Fruit fly (Drosophila melanogaster): Measurements from ENCODE around the gene Ugt37D1.

The Ugt37D1 gene

DNA sequence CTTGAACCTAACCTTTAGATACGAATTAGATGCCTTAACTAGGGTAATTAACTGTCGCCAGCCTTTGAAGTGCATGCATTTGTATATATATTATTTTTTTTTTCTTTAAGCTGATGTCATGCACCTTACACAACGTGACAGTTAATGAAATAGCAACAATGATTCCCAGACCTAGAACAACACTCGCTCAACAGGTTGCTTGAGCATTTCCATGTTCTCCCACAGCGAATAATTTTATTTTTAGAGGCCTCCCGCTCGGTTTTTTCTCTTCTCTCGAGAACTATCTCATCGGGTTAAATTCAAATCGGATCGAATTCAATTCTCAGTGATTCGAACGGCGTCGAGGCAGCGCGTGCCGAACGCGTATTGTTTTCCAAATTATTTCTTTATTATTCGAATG, at the start of gene Ugt37D1:
Gene Ugt37D1, plus strand, starts transcription at position 321 of the 400 bp plus-strand sequence.
- TF ChIP-seq pad (GFP tag; optimal IDR thresholded peaks at IDR 0.05) (no peak), CG11617 (GFP tag; optimal IDR thresholded peaks at IDR 0.05) (no peak), CG5204 (GFP tag; optimal IDR thresholded peaks at IDR 0.05) (no peak), CG12768 (GFP tag; optimal IDR thresholded peaks at IDR 0.05) (no peak), Mnt (GFP tag; optimal IDR thresholded peaks at IDR 0.05) (peak; percentile 7), cnc (optimal IDR thresholded peaks at IDR 0.05) (peak in 1 of 2 experiments; percentile 42), kay (GFP tag; ENCODE audit: borderline replicate concordance) (peak; percentile 90), Hr96 (GFP tag; optimal IDR thresholded peaks at IDR 0.05) (no peak), ovo (GFP tag; optimal IDR thresholded peaks at IDR 0.05) (no peak), CG7045 (GFP tag; optimal IDR thresholded peaks at IDR 0.05) (peak; percentile 11), CG33017 (tag; optimal IDR thresholded peaks at IDR 0.05) (peak; percentile 33), Clk (GFP tag; optimal IDR thresholded peaks at IDR 0.05) (no peak), CG7101 (tag; optimal IDR thresholded peaks at IDR 0.05) (no peak), Crg-1 (GFP tag; optimal IDR thresholded peaks at IDR 0.05) (no peak)

dm6 chr2L:16752340-16752739, 46.5 kb upstream of the Ugt37D1 start:
- TF ChIP-seq tj (GFP tag; optimal IDR thresholded peaks at IDR 0.05) (peak; percentile 59), CG12768 (GFP tag; optimal IDR thresholded peaks at IDR 0.05) (no peak)

DNA sequence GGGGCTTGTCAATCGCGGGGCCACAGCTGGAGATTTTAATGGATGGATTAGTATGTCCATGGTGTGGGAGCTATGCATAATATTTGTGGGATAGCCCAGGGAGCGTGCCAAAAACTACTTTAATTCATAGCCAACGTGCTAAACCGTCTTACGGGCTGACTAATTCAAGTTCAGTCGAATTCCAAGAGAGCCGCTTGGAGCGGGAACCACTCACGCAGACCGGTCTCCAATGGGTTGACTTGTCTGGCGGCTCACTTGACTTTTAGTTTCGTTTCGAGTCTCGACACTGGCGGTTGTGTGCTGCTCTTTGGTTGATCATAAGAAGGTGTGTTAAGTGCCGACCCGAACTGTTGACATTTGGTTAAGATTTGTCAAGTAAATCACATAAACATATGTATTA, 44.8 kb upstream of the Ugt37D1 start, which contains the start of gene yellow-b:
Gene yellow-b, plus strand, starts transcription at position 263 of the 400 bp plus-strand sequence.
- TF ChIP-seq CG7101 (tag; optimal IDR thresholded peaks at IDR 0.05) (no peak), Clk (GFP tag; optimal IDR thresholded peaks at IDR 0.05) (no peak), tj (GFP tag; optimal IDR thresholded peaks at IDR 0.05) (no peak), bab1 (GFP tag; optimal IDR thresholded peaks at IDR 0.05) (no peak), cic (GFP tag; optimal IDR thresholded peaks at IDR 0.05) (no peak), cnc (optimal IDR thresholded peaks at IDR 0.05) (no peak), CG5204 (GFP tag; optimal IDR thresholded peaks at IDR 0.05) (no peak), kay (GFP tag; ENCODE audit: borderline replicate concordance) (no peak), Crg-1 (GFP tag; optimal IDR thresholded peaks at IDR 0.05) (no peak), pad (GFP tag; optimal IDR thresholded peaks at IDR 0.05) (no peak), Mnt (GFP tag; optimal IDR thresholded peaks at IDR 0.05) (no peak), CG12768 (GFP tag; optimal IDR thresholded peaks at IDR 0.05) (no peak), ovo (GFP tag; optimal IDR thresholded peaks at IDR 0.05) (no peak), CG7045 (GFP tag; optimal IDR thresholded peaks at IDR 0.05) (no peak), CG11617 (GFP tag; optimal IDR thresholded peaks at IDR 0.05) (no peak), CG14711 (tag; optimal IDR thresholded peaks at IDR 0.05) (no peak), Hr96 (GFP tag; optimal IDR thresholded peaks at IDR 0.05) (no peak)

DNA sequence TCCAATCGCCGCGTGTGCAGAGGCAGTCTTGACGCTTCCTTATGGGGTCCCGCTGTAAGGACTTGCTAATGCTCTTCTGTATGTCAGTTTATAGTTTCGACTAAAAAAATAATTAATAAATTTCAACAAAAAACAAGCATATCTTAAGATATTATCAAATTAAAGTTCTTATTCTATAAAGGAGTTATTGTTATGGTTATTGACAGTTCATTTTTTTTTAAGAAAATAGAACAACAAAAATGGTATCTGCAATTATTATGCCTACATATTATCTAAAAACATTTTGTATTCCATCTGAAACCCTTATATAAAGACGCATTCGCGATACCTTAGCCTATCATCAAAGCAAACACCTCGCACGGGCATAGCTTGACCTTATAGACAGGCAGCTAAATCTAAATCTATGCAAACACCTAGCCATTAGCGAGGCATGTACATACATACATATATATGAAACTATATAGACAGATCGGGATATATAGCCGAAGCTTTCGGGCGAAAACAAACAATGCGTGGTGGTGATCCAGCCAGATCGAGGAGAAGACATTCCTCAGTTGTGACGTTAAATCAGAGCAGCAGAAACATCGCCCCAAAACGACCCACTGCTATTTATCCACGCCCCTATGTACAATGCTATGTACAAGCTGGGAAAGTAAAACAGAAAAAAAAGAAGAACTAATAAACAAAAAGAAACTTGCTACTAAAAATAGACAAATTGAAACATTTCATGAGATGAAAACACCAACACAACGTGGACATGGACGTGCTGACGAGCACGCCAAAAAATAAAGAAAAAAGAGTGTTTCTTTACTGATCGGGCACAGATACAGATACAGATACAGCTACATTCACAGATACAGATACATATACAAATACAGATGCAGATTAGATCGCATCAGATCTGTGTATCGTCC, 38.1 kb upstream of the Ugt37D1 start, which contains the start of gene ppk17:
Gene ppk17, minus strand, starts transcription at position 51 of the 914 bp plus-strand sequence.
- TF ChIP-seq kay (GFP tag; ENCODE audit: borderline replicate concordance) = peak; percentile 32
- no peak for TF ChIP-seq Clk (GFP tag; optimal IDR thresholded peaks at IDR 0.05)

DNA sequence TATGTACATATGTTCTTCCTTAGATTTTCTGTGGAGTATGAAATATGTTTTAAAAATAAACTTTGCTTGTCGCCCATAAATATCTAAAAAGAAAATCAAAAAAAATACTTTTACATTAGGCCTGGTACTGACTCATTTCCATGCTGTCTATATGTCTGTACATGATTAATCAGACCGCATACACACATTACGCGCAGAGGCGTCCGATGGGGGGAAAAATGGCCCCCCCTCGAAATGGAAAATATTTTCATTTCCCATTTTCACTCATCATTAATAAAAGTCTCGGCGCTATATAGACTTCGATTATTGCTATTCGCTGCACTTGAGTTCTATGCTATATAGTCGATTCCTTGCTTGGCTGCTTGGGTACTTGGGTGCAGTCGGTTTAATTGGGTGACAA, 36.9 kb upstream of the Ugt37D1 start:
- TF ChIP-seq Crg-1 (GFP tag; optimal IDR thresholded peaks at IDR 0.05) = no peak
- no peak for TF ChIP-seq kay (GFP tag; ENCODE audit: borderline replicate concordance)
- TF ChIP-seq cic (GFP tag; optimal IDR thresholded peaks at IDR 0.05) = no peak
- TF ChIP-seq Mnt (GFP tag; optimal IDR thresholded peaks at IDR 0.05) = no peak
- no peak for TF ChIP-seq CG7101 (tag; optimal IDR thresholded peaks at IDR 0.05)
- TF ChIP-seq Hr96 (GFP tag; optimal IDR thresholded peaks at IDR 0.05) = no peak
- TF ChIP-seq toe (GFP tag; optimal IDR thresholded peaks at IDR 0.05) = no peak
- no peak for TF ChIP-seq CG11617 (GFP tag; optimal IDR thresholded peaks at IDR 0.05)
- TF ChIP-seq Clk (GFP tag; optimal IDR thresholded peaks at IDR 0.05) = no peak
- no peak for TF ChIP-seq CG7045 (GFP tag; optimal IDR thresholded peaks at IDR 0.05)

- no peak for TF ChIP-seq cic (GFP tag; optimal IDR thresholded peaks at IDR 0.05)
- no peak for TF ChIP-seq CG11617 (GFP tag; optimal IDR thresholded peaks at IDR 0.05)
- TF ChIP-seq Clk (GFP tag; optimal IDR thresholded peaks at IDR 0.05) = no peak
- no peak for TF ChIP-seq CG1620 (GFP tag; optimal IDR thresholded peaks at IDR 0.05)
- TF ChIP-seq CG5204 (GFP tag; optimal IDR thresholded peaks at IDR 0.05) = no peak
- no peak for TF ChIP-seq CG12768 (GFP tag; optimal IDR thresholded peaks at IDR 0.05)
- TF ChIP-seq pad (GFP tag; optimal IDR thresholded peaks at IDR 0.05) = no peak
- TF ChIP-seq kay (GFP tag; ENCODE audit: borderline replicate concordance) = no peak
- TF ChIP-seq tj (GFP tag; optimal IDR thresholded peaks at IDR 0.05) = no peak
- no peak for TF ChIP-seq CG33017 (tag; optimal IDR thresholded peaks at IDR 0.05)
- no peak for TF ChIP-seq CG7101 (tag; optimal IDR thresholded peaks at IDR 0.05)
- TF ChIP-seq CG14711 (tag; optimal IDR thresholded peaks at IDR 0.05) = no peak
- TF ChIP-seq Crg-1 (GFP tag; optimal IDR thresholded peaks at IDR 0.05) = no peak
- no peak for TF ChIP-seq cnc (optimal IDR thresholded peaks at IDR 0.05)
- no peak for TF ChIP-seq bab1 (GFP tag; optimal IDR thresholded peaks at IDR 0.05)
- no peak for TF ChIP-seq CG7045 (GFP tag; optimal IDR thresholded peaks at IDR 0.05)
Measured at dm6 chr2L:16764480-16764879, 34.3 kb upstream of the Ugt37D1 start.

Measured in whole organism, adult.